Fruit fly (Drosophila melanogaster) whole organism, wandering third instar larva: Measurements from ENCODE around the gene CG11367.

Experiments
- Abd-B ChIP-seq: fragments of >200 bp; optimal IDR thresholded peaks from 2 replicates; lab custom pipeline; 2017; ENCODE audit warnings: missing biosample characterization, missing genetic modification characterization
- CG32264 ChIP-seq: fragments of 200-800 bp; sonication (Bioruptor generic); optimal IDR thresholded peaks from 2 replicates; lab custom pipeline; 2016; ENCODE audit warnings: missing biosample characterization, missing genetic modification characterization
- CrebA ChIP-seq: fragments of 200-800 bp; sonication (Bioruptor generic); optimal IDR thresholded peaks from 2 replicates; lab custom pipeline; 2016; ENCODE audit warnings: missing biosample characterization, mild to moderate bottlenecking, missing genetic modification characterization, borderline replicate concordance
- Dfd ChIP-seq: fragments of >200 bp; optimal IDR thresholded peaks from 2 replicates; lab custom pipeline; 2017; ENCODE audit warnings: missing biosample characterization, missing genetic modification characterization
- Dif ChIP-seq: fragments of 200-275, 200-300 bp; sonication (Bioruptor generic); optimal IDR thresholded peaks from 2 replicates; lab custom pipeline; 2018; ENCODE audit warnings: missing biosample characterization, missing genetic modification characterization; ENCODE audit not compliant: partially characterized antibody
- HLH106 ChIP-seq: fragments of 200-800 bp; optimal IDR thresholded peaks from 3 replicates; lab custom pipeline; 2019; ENCODE audit warnings: missing biosample characterization, mild to moderate bottlenecking, missing genetic modification characterization, moderate library complexity
- Hnf4 ChIP-seq: fragments of 200-800 bp; sonication (Bioruptor generic); optimal IDR thresholded peaks from 2 replicates; lab custom pipeline; 2016; ENCODE audit warnings: missing biosample characterization, mild to moderate bottlenecking, missing genetic modification characterization
- Hr78 ChIP-seq: fragments of >200 bp; optimal IDR thresholded peaks from 2 replicates; lab custom pipeline; 2017; ENCODE audit warnings: missing biosample characterization, missing genetic modification characterization
- Hr83 ChIP-seq: fragments of 200-300 bp; sonication (Bioruptor generic); optimal IDR thresholded peaks from 2 replicates; lab custom pipeline; 2016; ENCODE audit warnings: missing biosample characterization, mild to moderate bottlenecking, missing genetic modification characterization, moderate library complexity; ENCODE audit not compliant: poor library complexity, severe bottlenecking
- Jra ChIP-seq: sonication (Bioruptor generic); optimal IDR thresholded peaks from 2 replicates; lab custom pipeline; 2016; ENCODE audit warnings: missing biosample characterization, missing genetic modification characterization
- Mio ChIP-seq: sonication (Bioruptor generic); optimal IDR thresholded peaks from 2 replicates; lab custom pipeline; 2016; ENCODE audit warnings: missing biosample characterization, missing genetic modification characterization
- Myc ChIP-seq: fragments of >200 bp; optimal IDR thresholded peaks from 2 replicates; lab custom pipeline; 2017
- N ChIP-seq: fragments of >200 bp; optimal IDR thresholded peaks from 2 replicates; lab custom pipeline; 2018; ENCODE audit warnings: missing biosample characterization, missing external identifiers, missing genetic modification characterization
- OdsH ChIP-seq: fragments of 200-800 bp; sonication (Bioruptor generic); optimal IDR thresholded peaks from 2 replicates; lab custom pipeline; 2016; ENCODE audit warnings: missing biosample characterization, mild to moderate bottlenecking, missing genetic modification characterization
- Rel ChIP-seq, 2 experiments: fragments of 200-800 bp; sonication (Bioruptor generic) in 1 of 2; optimal IDR thresholded peaks; 2 replicates in 1 of 2; 3 replicates in 1 of 2; lab custom pipeline; 2016 to 2019; ENCODE audit warnings: mild to moderate bottlenecking in 2 of 2, missing biosample characterization in 2 of 2, missing genetic modification characterization in 2 of 2, moderate library complexity in 1 of 2
- Sp1 ChIP-seq: fragments of 200-800 bp; sonication (Bioruptor generic); optimal IDR thresholded peaks from 3 replicates; lab custom pipeline; 2019; ENCODE audit warnings: missing biosample characterization, mild to moderate bottlenecking, missing genetic modification characterization, moderate library complexity
- Vsx2 ChIP-seq: fragments of 200-300, 225-300 bp; sonication (Bioruptor generic); optimal IDR thresholded peaks from 2 replicates; lab custom pipeline; 2018; ENCODE audit warnings: missing biosample characterization, missing genetic modification characterization; ENCODE audit not compliant: partially characterized antibody
- br ChIP-seq: fragments of 200-800 bp; sonication (Bioruptor generic); optimal IDR thresholded peaks from 2 replicates; lab custom pipeline; 2016; ENCODE audit warnings: missing biosample characterization, missing genetic modification characterization
- brk ChIP-seq: fragments of 200-800 bp; sonication (Bioruptor generic); optimal IDR thresholded peaks from 2 replicates; lab custom pipeline; 2016; ENCODE audit warnings: missing biosample characterization, mild to moderate bottlenecking, missing genetic modification characterization
- dl ChIP-seq, 2 experiments: fragments of 175-275, 200-275 bp in 1 of 2; fragments of 200-275 bp in 1 of 2; sonication (Bioruptor generic); optimal IDR thresholded peaks; lab custom pipeline; 2018; ENCODE audit warnings: mild to moderate bottlenecking in 2 of 2, missing biosample characterization in 2 of 2, missing genetic modification characterization in 2 of 2, moderate library complexity in 2 of 2; ENCODE audit not compliant: partially characterized antibody in 2 of 2, insufficient read depth in 1 of 2
- dmrt93B ChIP-seq: fragments of 200-800 bp; sonication (Bioruptor generic); optimal IDR thresholded peaks from 2 replicates; lab custom pipeline; 2018; ENCODE audit warnings: missing biosample characterization, mild to moderate bottlenecking, missing genetic modification characterization
- dsf ChIP-seq: sonication (Bioruptor generic); optimal IDR thresholded peaks from 2 replicates; lab custom pipeline; 2016; ENCODE audit warnings: missing biosample characterization, missing genetic modification characterization, borderline replicate concordance
- ey ChIP-seq: fragments of 200-800 bp; sonication (Bioruptor generic); optimal IDR thresholded peaks from 2 replicates; lab custom pipeline; 2016; ENCODE audit warnings: missing biosample characterization, missing genetic modification characterization
- fru ChIP-seq: fragments of 200-800 bp; sonication (Bioruptor generic); optimal IDR thresholded peaks from 3 replicates; lab custom pipeline; 2016; ENCODE audit warnings: missing biosample characterization, mild to moderate bottlenecking, missing genetic modification characterization
- h ChIP-seq: fragments of 200-800 bp; sonication (Bioruptor generic); optimal IDR thresholded peaks from 3 replicates; lab custom pipeline; 2016; ENCODE audit warnings: missing biosample characterization, mild to moderate bottlenecking, missing genetic modification characterization
- jim ChIP-seq: fragments of 175-275, 200-325 bp; sonication (Bioruptor generic); optimal IDR thresholded peaks from 2 replicates; lab custom pipeline; 2016; ENCODE audit warnings: missing biosample characterization, mild to moderate bottlenecking, missing genetic modification characterization
- lola ChIP-seq: fragments of >200 bp; optimal IDR thresholded peaks from 2 replicates; lab custom pipeline; 2017; ENCODE audit warnings: missing biosample characterization, missing genetic modification characterization
- pan ChIP-seq: fragments of >200 bp; optimal IDR thresholded peaks from 2 replicates; lab custom pipeline; 2017
- psq ChIP-seq: fragments of 200-800 bp; sonication (Bioruptor generic); optimal IDR thresholded peaks from 3 replicates; lab custom pipeline; 2017; ENCODE audit warnings: missing biosample characterization, mild to moderate bottlenecking, missing genetic modification characterization, moderate library complexity
- rgr ChIP-seq: fragments of 200-800 bp; sonication (Bioruptor generic); optimal IDR thresholded peaks from 3 replicates; lab custom pipeline; 2016; ENCODE audit warnings: missing biosample characterization, mild to moderate bottlenecking, missing genetic modification characterization
- sage ChIP-seq: fragments of 200-800 bp; sonication (Bioruptor generic); optimal IDR thresholded peaks from 2 replicates; lab custom pipeline; 2016; ENCODE audit warnings: missing biosample characterization, mild to moderate bottlenecking, missing genetic modification characterization
- sv ChIP-seq: fragments of 200-800 bp; sonication (Bioruptor generic); optimal IDR thresholded peaks from 3 replicates; lab custom pipeline; 2016; ENCODE audit warnings: missing biosample characterization, missing genetic modification characterization
- woc ChIP-seq: sonication (Bioruptor generic); optimal IDR thresholded peaks from 2 replicates; lab custom pipeline; 2016; ENCODE audit warnings: missing biosample characterization, mild to moderate bottlenecking, missing genetic modification characterization

The CG11367 gene

DNA sequence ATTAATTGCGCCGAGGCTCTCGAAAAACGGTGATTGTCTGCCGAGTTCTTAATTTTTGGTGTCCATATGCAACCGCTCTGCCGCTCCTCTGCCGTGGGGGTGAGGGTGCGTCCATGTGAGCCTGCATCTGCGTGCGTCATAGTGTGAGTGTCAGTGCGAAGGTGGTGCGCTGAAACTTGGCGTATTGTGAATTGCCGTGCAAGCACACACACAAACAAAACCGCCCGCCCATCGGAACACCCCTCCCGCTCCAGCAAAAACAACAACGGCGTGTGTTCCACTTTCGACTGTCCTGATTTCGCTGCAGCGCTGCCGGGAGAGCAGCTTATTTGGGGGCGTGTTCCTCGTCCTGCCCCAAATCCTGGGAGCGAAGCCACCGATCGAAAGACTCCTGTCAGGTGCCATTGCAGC is 14.2 kb downstream of the CG11367 start:
- TF ChIP-seq woc (no peak), lola (GFP tag; lab: Kevin White, UChicago) (peak; percentile 2)

DNA sequence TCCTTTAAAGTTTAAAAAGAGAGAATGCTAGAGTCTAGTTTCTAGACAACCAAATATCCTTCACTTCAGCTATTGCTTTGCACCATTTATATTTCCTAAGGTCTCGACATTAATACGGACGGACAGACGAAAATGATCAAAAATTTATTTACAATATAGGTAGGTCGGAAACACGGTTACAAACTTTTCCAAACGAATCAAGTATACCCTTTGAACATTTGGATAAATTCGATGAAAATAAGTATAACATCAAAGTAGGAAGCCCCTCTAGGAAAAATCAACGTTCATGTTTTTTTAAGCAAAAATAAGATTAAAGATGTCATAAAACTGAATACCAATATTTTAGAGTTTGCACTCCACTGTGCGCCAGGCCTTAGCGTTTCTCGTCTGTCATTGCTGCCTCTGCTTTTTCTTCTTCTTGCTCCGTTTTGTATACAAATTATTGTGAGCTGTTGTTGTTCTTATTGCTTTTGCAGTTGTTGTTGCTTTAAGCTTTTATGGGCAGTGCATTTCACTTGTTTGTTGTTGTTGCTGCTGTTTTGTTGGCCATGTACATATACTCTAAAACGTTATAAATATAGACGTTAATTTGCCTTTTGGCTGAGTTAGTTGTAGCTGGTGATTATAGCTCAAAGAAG is 15.2 kb downstream of the CG11367 start:
- TF ChIP-seq Hr83 (GFP tag; lab: Kevin White, UChicago) (no peak), Dfd (no peak), lola (GFP tag; lab: Kevin White, UChicago) (no peak), brk (GFP tag; lab: Kevin White, UChicago) (no peak), jim (GFP tag; lab: Kevin White, UChicago) (no peak), br (GFP tag; lab: Kevin White, UChicago) (no peak), CG32264 (no peak), dl (GFP tag; optimal IDR thresholded peaks at IDR 0.05; lab: Kevin White, UChicago; ENCODE audit: insufficient read depth in 1 of 2, partially characterized antibody in 2 of 2) (no peak), pan (lab: Kevin White, UChicago) (no peak), h (peak; percentile 30), Dif (no peak), fru (no peak), Hnf4 (GFP tag; lab: Kevin White, UChicago) (no peak), rgr (peak; percentile 9), psq (peak; percentile 7), Sp1 (no peak), Mio (no peak), HLH106 (tag; lab: Kevin White, UChicago) (no peak), CrebA (no peak), Myc (no peak), Abd-B (GFP tag; lab: Kevin White, UChicago) (no peak), dmrt93B (GFP tag; lab: Kevin White, UChicago) (no peak), woc (peak; percentile 46), Hr78 (GFP tag; lab: Kevin White, UChicago) (no peak), sv (no peak), N (no peak), sage (GFP tag; lab: Kevin White, UChicago) (no peak), Jra (no peak), dsf (GFP tag; lab: Kevin White, UChicago) (no peak), Vsx2 (GFP tag; lab: Kevin White, UChicago) (no peak), OdsH (GFP tag; lab: Kevin White, UChicago) (no peak)

DNA sequence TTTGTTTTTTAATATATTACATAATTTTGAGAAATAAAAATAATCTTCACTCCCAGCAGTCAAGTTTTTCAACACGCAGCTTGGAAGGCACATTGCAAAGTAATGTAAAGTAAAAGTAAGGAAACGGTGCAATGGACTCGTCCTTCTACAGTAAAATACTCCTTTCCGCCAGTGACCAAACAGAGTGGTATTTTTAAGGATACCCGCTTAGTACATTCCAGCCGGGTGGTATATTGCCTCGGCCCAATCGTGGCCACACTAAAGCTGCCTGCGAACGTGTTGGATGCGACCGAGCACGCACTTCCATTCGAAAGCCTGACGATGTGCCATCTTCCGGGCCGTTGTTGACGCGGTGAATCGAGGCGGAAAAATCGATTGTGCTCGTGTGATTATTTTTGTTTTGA is 21.2 kb downstream of the CG11367 start, which contains the start of gene SPoCk:
Gene SPoCk, plus strand, starts transcription at position 298 of the 404 bp plus-strand sequence.
- TF ChIP-seq ey (GFP tag; lab: Kevin White, UChicago), result no peak
- TF ChIP-seq Vsx2 (GFP tag; lab: Kevin White, UChicago), result peak; percentile 19
- TF ChIP-seq fru, result peak; percentile 56

DNA sequence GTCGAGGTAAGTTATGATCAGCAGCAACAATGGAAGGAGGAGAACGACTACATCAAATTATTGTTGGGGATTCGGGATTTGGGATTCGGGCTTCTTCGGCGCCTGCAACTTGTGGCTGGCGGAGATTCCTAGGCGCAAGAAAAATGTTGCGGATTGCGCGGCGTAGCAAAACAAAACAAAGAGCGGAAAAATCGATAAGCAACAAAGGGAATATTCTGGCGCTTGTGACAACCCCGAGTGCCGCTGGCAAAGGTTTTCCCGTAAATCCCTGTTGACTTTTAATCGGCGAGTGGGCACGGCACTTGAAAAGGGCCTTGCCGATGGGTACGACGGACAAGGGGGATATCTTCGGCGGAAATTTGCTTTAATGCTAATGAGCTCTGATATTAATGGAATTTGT is 22.1 kb downstream of the CG11367 start:
- TF ChIP-seq sv, result no peak
- TF ChIP-seq br (GFP tag; lab: Kevin White, UChicago), result no peak
- TF ChIP-seq Hr83 (GFP tag; lab: Kevin White, UChicago), result no peak
- no peak for TF ChIP-seq dmrt93B (GFP tag; lab: Kevin White, UChicago)
- no peak for TF ChIP-seq CG32264
- no peak for TF ChIP-seq ey (GFP tag; lab: Kevin White, UChicago)
- no peak for TF ChIP-seq HLH106 (tag; lab: Kevin White, UChicago)
- TF ChIP-seq sage (GFP tag; lab: Kevin White, UChicago), result no peak
- TF ChIP-seq, all 38 proteins: peak for 0

DNA sequence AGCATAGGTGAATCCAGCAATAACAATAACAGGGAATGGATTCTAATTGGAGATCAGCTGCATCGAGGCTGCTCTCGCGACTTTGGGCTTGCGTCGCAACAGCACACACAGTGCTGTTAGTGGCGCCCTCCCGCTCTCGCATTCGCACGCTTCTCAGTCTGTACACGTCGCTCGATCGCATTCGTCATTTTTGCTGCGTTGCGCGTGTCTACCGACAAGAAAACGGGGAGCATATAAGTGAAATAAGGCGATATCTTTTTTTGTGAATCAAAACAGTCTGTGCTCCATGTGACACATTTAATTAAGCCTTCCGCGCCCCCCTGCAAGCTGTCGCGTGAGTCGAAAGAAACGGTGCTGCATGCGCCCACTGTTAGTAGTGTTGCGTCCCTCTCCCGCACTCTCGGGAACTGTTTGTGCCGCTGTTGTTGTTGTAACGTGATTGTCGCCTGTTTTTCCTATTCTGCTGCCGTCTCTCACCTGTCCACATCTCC is 45.5 kb downstream of the CG11367 start:
- TF ChIP-seq CG32264 (no peak), fru (peak; percentile 17), h (peak; percentile 86), Myc (peak; percentile 14), CrebA (peak; percentile 68), Jra (peak; percentile 23), dmrt93B (GFP tag; lab: Kevin White, UChicago) (no peak), HLH106 (tag; lab: Kevin White, UChicago) (peak; percentile 9), Rel (GFP tag; optimal IDR thresholded peaks at IDR 0.05; lab: Kevin White, UChicago) (no peak), Rel (tag; optimal IDR thresholded peaks at IDR 0.05; lab: Kevin White, UChicago) (peak; percentile 47), Dif (peak; percentile 15)
- TF ChIP-seq, all 38 proteins: peak for 8
